Fruit fly (Drosophila melanogaster) whole organism, pupa: ENCODE data around the gene MBD-R2.

ENCODE experiments used
- CG10348 ChIP-seq: fragments of 200-800 bp; sonication (Bioruptor generic); IDR thresholded peaks from 2 replicates; pipeline ENCODE4 v1.3.6; 2022; ENCODE audit warnings: missing biosample characterization, missing genetic modification characterization
- CG15710 ChIP-seq: fragments of 200-800 bp; sonication (Bioruptor generic); optimal IDR thresholded peaks from 2 replicates; lab custom pipeline; 2018; ENCODE audit warnings: missing biosample characterization, mild to moderate bottlenecking, missing genetic modification characterization, moderate library complexity
- CG17806 ChIP-seq: fragments of 200-800 bp; sonication (Bioruptor generic); optimal IDR thresholded peaks from 2 replicates; lab custom pipeline; 2018; ENCODE audit warnings: missing biosample characterization, mild to moderate bottlenecking, missing genetic modification characterization, moderate library complexity
- CG34367 ChIP-seq: fragments of 200-800 bp; sonication (Bioruptor generic); optimal IDR thresholded peaks from 2 replicates; lab custom pipeline; 2018; ENCODE audit warnings: missing biosample characterization, mild to moderate bottlenecking, missing genetic modification characterization
- CG8159 ChIP-seq: fragments of 200-800 bp; sonication (Bioruptor generic); optimal IDR thresholded peaks from 3 replicates; lab custom pipeline; 2018; ENCODE audit warnings: missing biosample characterization, mild to moderate bottlenecking, missing genetic modification characterization, moderate library complexity
- CG9948 ChIP-seq: fragments of 200-800 bp; sonication (Bioruptor generic); optimal IDR thresholded peaks from 2 replicates; lab custom pipeline; 2018; ENCODE audit warnings: missing biosample characterization, mild to moderate bottlenecking, missing genetic modification characterization, moderate library complexity
- Pif1A ChIP-seq: fragments of 200-800 bp; sonication (Bioruptor generic); optimal IDR thresholded peaks from 3 replicates; lab custom pipeline; 2016; ENCODE audit warnings: missing biosample characterization, missing genetic modification characterization

DNA sequence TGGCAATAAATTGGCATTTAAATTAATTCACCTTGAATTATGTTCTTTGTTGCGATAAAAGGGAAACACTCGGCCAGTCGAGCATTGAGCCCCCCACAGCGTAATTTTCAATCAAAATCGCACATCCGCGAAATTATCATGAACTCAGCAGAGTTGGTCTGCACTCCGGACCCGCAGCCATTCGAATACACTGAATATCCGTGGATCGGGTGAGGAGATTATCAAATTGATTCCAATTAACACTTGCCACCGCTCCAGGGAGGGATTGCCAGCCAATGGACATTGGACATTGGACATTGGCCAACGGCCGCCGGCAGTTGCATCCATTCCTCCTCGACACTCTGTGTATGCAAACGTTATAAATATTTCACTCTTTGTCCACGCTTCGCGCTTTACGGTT, 48.5 kb downstream of the MBD-R2 start:
- TF ChIP-seq CG17806 (tag; lab: Kevin White, UChicago) (no peak), Pif1A (no peak), CG15710 (tag; lab: Kevin White, UChicago) (no peak), CG9948 (tag; lab: Kevin White, UChicago) (no peak), CG10348 (no peak), CG34367 (tag; lab: Kevin White, UChicago) (no peak), CG8159 (tag; lab: Kevin White, UChicago) (no peak)
